Worm (Caenorhabditis elegans) whole organism, young adult: ENCODE results near the gene vglu-3.

Source experiments
- B0019.2 ChIP-seq: fragments of 200-800 bp; sonication (Bioruptor generic); conservative IDR thresholded peaks from 2 replicates; pipeline ENCODE4 v1.3.6; 2022; ENCODE audit warnings: missing genetic modification reagents, missing genetic modification characterization, missing compliant biosample characterization
- B0261.1 ChIP-seq: sonication (generic microtip); optimal IDR thresholded peaks from 2 replicates; lab custom pipeline; 2016; ENCODE audit warnings: mild to moderate bottlenecking, missing genetic modification characterization, moderate library complexity, missing compliant biosample characterization
- F37B4.10 ChIP-seq: fragments of 200-800 bp; sonication (Bioruptor generic); IDR thresholded peaks from 2 replicates; pipeline ENCODE4 v1.3.6; 2022; ENCODE audit warnings: missing genetic modification characterization, missing compliant biosample characterization
- F39B2.1 ChIP-seq: fragments of 200-800 bp; sonication (Bioruptor generic); IDR thresholded peaks from 2 replicates; pipeline ENCODE4 v1.3.6; 2022; ENCODE audit warnings: missing genetic modification reagents, missing genetic modification characterization, missing compliant biosample characterization
- F57A8.1 ChIP-seq: fragments of 200-800 bp; sonication (Bioruptor generic); optimal IDR thresholded peaks from 2 replicates; lab custom pipeline; 2018; ENCODE audit warnings: mild to moderate bottlenecking, missing genetic modification characterization, moderate library complexity, missing compliant biosample characterization
- T07F8.4 ChIP-seq: sonication (generic microtip); optimal IDR thresholded peaks from 2 replicates; lab custom pipeline; 2016; ENCODE audit warnings: mild to moderate bottlenecking, missing genetic modification characterization, moderate library complexity, missing compliant biosample characterization
- T26A5.8 ChIP-seq: sonication (generic microtip); optimal IDR thresholded peaks from 2 replicates; lab custom pipeline; 2016; ENCODE audit warnings: missing genetic modification characterization, missing compliant biosample characterization
- Y67H2A.10 ChIP-seq: fragments of 200-800 bp; sonication (Bioruptor generic); conservative IDR thresholded peaks from 2 replicates; pipeline ENCODE4 v1.3.6; 2022; ENCODE audit warnings: missing genetic modification reagents, missing genetic modification characterization, missing compliant biosample characterization
- Y79H2A.3 ChIP-seq: fragments of 200-800 bp; sonication (Bioruptor generic); conservative IDR thresholded peaks from 2 replicates; pipeline ENCODE4 v1.3.6; 2022; ENCODE audit warnings: missing genetic modification reagents, missing genetic modification characterization, missing compliant biosample characterization
- akir-1 ChIP-seq: fragments of 200-800 bp; sonication (Bioruptor generic); optimal IDR thresholded peaks from 2 replicates; lab custom pipeline; 2018; ENCODE audit warnings: mild to moderate bottlenecking, missing genetic modification characterization, moderate library complexity, missing compliant biosample characterization
- atf-7 ChIP-seq: sonication (generic microtip); optimal IDR thresholded peaks from 2 replicates; lab custom pipeline; 2017; ENCODE audit warnings: mild to moderate bottlenecking, missing genetic modification characterization, missing compliant biosample characterization
- attf-3 ChIP-seq: fragments of 200-800 bp; sonication (Bioruptor generic); conservative IDR thresholded peaks from 2 replicates; pipeline ENCODE4 v1.3.6; 2022; ENCODE audit warnings: missing genetic modification reagents, missing genetic modification characterization, missing compliant biosample characterization
- attf-6 ChIP-seq: fragments of 200-800 bp; sonication (Bioruptor generic); IDR thresholded peaks from 2 replicates; pipeline ENCODE4 v1.3.6; 2022; ENCODE audit warnings: missing genetic modification reagents, missing genetic modification characterization, missing compliant biosample characterization
- bed-1 ChIP-seq: fragments of 200-800 bp; sonication (Bioruptor generic); IDR thresholded peaks from 2 replicates; pipeline ENCODE4 v1.3.6; 2022; ENCODE audit warnings: missing genetic modification reagents, missing genetic modification characterization, missing compliant biosample characterization
- ccch-3 ChIP-seq: fragments of 200-800 bp; sonication (Bioruptor generic); optimal IDR thresholded peaks from 2 replicates; lab custom pipeline; 2018; ENCODE audit warnings: mild to moderate bottlenecking, missing genetic modification characterization, missing compliant biosample characterization
- ceh-79 ChIP-seq: sonication (generic microtip); optimal IDR thresholded peaks from 2 replicates; lab custom pipeline; 2017; ENCODE audit warnings: mild to moderate bottlenecking, missing genetic modification characterization, missing compliant biosample characterization
- ceh-91 ChIP-seq: fragments of 200-800 bp; sonication (Bioruptor generic); IDR thresholded peaks from 2 replicates; pipeline ENCODE4 v1.3.6; 2022; ENCODE audit warnings: missing genetic modification reagents, missing genetic modification characterization, missing compliant biosample characterization
- dox-1 ChIP-seq: fragments of 200-800 bp; sonication (Bioruptor generic); IDR thresholded peaks from 2 replicates; pipeline ENCODE4 v1.3.6; 2022; ENCODE audit warnings: missing genetic modification reagents, missing genetic modification characterization, missing compliant biosample characterization
- egrh-3 ChIP-seq: fragments of 200-800 bp; sonication (Bioruptor generic); IDR thresholded peaks from 2 replicates; pipeline ENCODE4 v1.3.6; 2022; ENCODE audit warnings: missing genetic modification reagents, missing genetic modification characterization, missing compliant biosample characterization
- ets-4 ChIP-seq: fragments of 200-800 bp; sonication (Bioruptor generic); optimal IDR thresholded peaks from 2 replicates; lab custom pipeline; 2018; ENCODE audit warnings: mild to moderate bottlenecking, missing genetic modification characterization, missing compliant biosample characterization
- fkh-3 ChIP-seq: sonication (generic microtip); optimal IDR thresholded peaks from 2 replicates; lab custom pipeline; 2016; ENCODE audit warnings: mild to moderate bottlenecking, missing genetic modification characterization, missing compliant biosample characterization
- hlh-12 ChIP-seq: sonication (generic microtip); optimal IDR thresholded peaks from 2 replicates; lab custom pipeline; 2016; ENCODE audit warnings: missing genetic modification characterization, missing compliant biosample characterization
- hmg-20 ChIP-seq: fragments of 200-800 bp; sonication (Bioruptor generic); IDR thresholded peaks from 2 replicates; pipeline ENCODE4 v1.3.6; 2022; ENCODE audit warnings: missing genetic modification reagents, missing genetic modification characterization, missing compliant biosample characterization
- hsf-1 ChIP-seq: fragments of 200-800 bp; sonication (Bioruptor generic); IDR thresholded peaks from 2 replicates; pipeline ENCODE4 v1.3.6; 2022; ENCODE audit warnings: missing genetic modification reagents, missing genetic modification characterization, missing compliant biosample characterization
- let-607 ChIP-seq, 2 experiments: fragments of 200-800 bp in 1 of 2; sonication (Bioruptor generic) in 1 of 2; sonication (generic microtip) in 1 of 2; optimal IDR thresholded peaks; 2 replicates each; lab custom pipeline; 2016 to 2018; ENCODE audit warnings: mild to moderate bottlenecking in 2 of 2, missing compliant biosample characterization in 2 of 2, missing genetic modification characterization in 2 of 2, moderate library complexity in 2 of 2, missing genotype in 1 of 2
- lsl-1 ChIP-seq: fragments of 200-800 bp; sonication (Bioruptor generic); optimal IDR thresholded peaks from 2 replicates; lab custom pipeline; 2018; ENCODE audit warnings: mild to moderate bottlenecking, missing genetic modification characterization, moderate library complexity, missing compliant biosample characterization
- lsy-27 ChIP-seq: sonication (generic microtip); optimal IDR thresholded peaks from 2 replicates; lab custom pipeline; 2017; ENCODE audit warnings: missing genetic modification characterization, mild to moderate bottlenecking, missing compliant biosample characterization, antibody characterized with exemption, missing genotype, borderline replicate concordance; ENCODE audit not compliant: insufficient read depth
- madf-10 ChIP-seq: sonication (generic microtip); optimal IDR thresholded peaks from 2 replicates; lab custom pipeline; 2016; ENCODE audit warnings: mild to moderate bottlenecking, missing genetic modification characterization, missing compliant biosample characterization
- madf-3 ChIP-seq: fragments of 200-800 bp; sonication (Bioruptor generic); IDR thresholded peaks from 2 replicates; pipeline ENCODE4 v1.3.6; 2022; ENCODE audit warnings: missing genetic modification reagents, missing genetic modification characterization, missing compliant biosample characterization
- mcd-1 ChIP-seq: fragments of 200-800 bp; sonication (Bioruptor generic); IDR thresholded peaks from 2 replicates; pipeline ENCODE4 v1.3.6; 2022; ENCODE audit warnings: missing genetic modification reagents, missing genetic modification characterization, missing compliant biosample characterization
- nhr-90 ChIP-seq: sonication (generic microtip); optimal IDR thresholded peaks from 2 replicates; lab custom pipeline; 2016; ENCODE audit warnings: missing genotype, mild to moderate bottlenecking, missing genetic modification characterization, missing compliant biosample characterization
- pha-4 ChIP-seq: fragments of 150-350 bp; sonication (generic microtip); optimal IDR thresholded peaks from 2 replicates; lab custom pipeline; 2014; ENCODE audit warnings: missing biosample characterization, missing genetic modification reagents, missing genetic modification characterization
- rcor-1 ChIP-seq: fragments of 200-800 bp; sonication (Bioruptor generic); IDR thresholded peaks from 2 replicates; pipeline ENCODE4 v1.3.6; 2022; ENCODE audit warnings: missing genetic modification reagents, missing genetic modification characterization, missing compliant biosample characterization
- sdz-38 ChIP-seq: sonication (generic microtip); optimal IDR thresholded peaks from 2 replicates; lab custom pipeline; 2016; ENCODE audit warnings: missing genotype, missing genetic modification characterization, missing compliant biosample characterization
- snpc-3.4 ChIP-seq: sonication (generic microtip); optimal IDR thresholded peaks from 2 replicates; lab custom pipeline; 2017; ENCODE audit warnings: missing genetic modification characterization, mild to moderate bottlenecking, missing compliant biosample characterization, antibody characterized with exemption, moderate library complexity, missing genotype, missing genetic modification reagents
- tbx-9 ChIP-seq: sonication (generic microtip); optimal IDR thresholded peaks from 2 replicates; lab custom pipeline; 2016; ENCODE audit warnings: borderline replicate concordance, missing genetic modification characterization, inconsistent platforms, missing compliant biosample characterization
- unc-130 ChIP-seq: sonication (generic microtip); optimal IDR thresholded peaks from 2 replicates; lab custom pipeline; 2016; ENCODE audit warnings: missing genetic modification reagents, missing genetic modification characterization, missing compliant biosample characterization
- ztf-18 ChIP-seq: sonication (generic microtip); optimal IDR thresholded peaks from 2 replicates; lab custom pipeline; 2016; ENCODE audit warnings: missing genotype, mild to moderate bottlenecking, missing genetic modification characterization, missing compliant biosample characterization
- ztf-22 ChIP-seq: fragments of 200-800 bp; sonication (Bioruptor generic); optimal IDR thresholded peaks from 2 replicates; lab custom pipeline; 2018; ENCODE audit warnings: mild to moderate bottlenecking, missing genetic modification characterization, moderate library complexity, missing compliant biosample characterization
- ztf-25 ChIP-seq: fragments of 200-800 bp; sonication (Bioruptor generic); IDR thresholded peaks from 2 replicates; pipeline ENCODE4 v1.3.6; 2022; ENCODE audit warnings: missing genetic modification reagents, missing genetic modification characterization, missing compliant biosample characterization
- ztf-26 ChIP-seq: sonication (generic microtip); optimal IDR thresholded peaks from 2 replicates; lab custom pipeline; 2017; ENCODE audit warnings: missing genetic modification characterization, missing compliant biosample characterization
- ztf-6 ChIP-seq: fragments of 200-800 bp; sonication (Bioruptor generic); IDR thresholded peaks from 2 replicates; pipeline ENCODE4 v1.3.6; 2022; ENCODE audit warnings: missing genetic modification reagents, missing genetic modification characterization, missing compliant biosample characterization

The vglu-3 gene

DNA sequence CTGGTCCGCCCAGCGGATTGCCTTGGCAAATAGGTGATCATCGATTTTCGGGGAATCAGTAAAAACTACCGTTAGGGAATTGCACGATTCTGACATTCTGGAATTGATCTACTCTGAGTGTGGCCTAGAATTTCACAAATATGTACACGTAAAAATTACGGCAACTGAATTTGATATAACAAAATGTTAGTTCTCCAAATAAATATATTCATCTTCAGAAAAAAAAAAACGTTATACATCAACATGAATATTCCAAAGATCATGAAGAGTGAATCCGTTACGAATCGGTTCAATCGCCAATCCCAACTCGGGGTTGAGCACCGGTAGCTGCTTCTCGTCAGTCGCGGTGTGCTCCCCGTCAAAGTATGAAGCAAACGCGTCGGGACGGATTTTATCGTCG lies 41.5 kb upstream of the vglu-3 start, which contains the start of gene rip-1:
Gene rip-1, minus strand, starts transcription at position 101 of the 400 bp plus-strand sequence.
- TF ChIP-seq lsy-27 (tag; lab: Kevin White, UChicago) = no peak
- TF ChIP-seq ets-4 (GFP tag; lab: Kevin White, UChicago) = no peak
- TF ChIP-seq madf-10 = no peak
- no peak for TF ChIP-seq attf-3 (GFP tag; lab: Robert Waterston, UW)
- TF ChIP-seq Y67H2A.10 = no peak
- TF ChIP-seq F37B4.10 = no peak
- TF ChIP-seq atf-7 (tag; lab: Kevin White, UChicago) = no peak

DNA sequence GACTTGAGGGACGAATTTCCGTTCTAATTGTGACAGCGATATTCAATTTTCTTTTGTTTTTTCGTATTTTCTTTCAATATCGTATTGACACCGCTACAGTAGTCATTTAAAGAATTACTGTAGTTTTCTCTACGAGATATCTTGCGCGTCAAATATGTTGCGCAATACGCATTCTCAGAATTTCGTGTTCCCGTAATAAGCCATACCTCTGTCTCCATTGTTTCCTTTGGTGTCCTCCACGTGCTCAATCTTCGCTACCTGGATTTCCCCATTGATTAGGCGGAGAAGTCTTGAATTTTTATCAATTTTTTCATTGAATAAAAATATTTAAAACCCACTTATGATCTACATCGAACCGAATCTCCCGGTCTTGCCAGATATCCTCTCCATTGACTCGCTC lies 38.9 kb upstream of the vglu-3 start:
- TF ChIP-seq egrh-3 (no peak), lsl-1 (GFP tag; lab: Kevin White, UChicago) (peak; percentile 11)

DNA sequence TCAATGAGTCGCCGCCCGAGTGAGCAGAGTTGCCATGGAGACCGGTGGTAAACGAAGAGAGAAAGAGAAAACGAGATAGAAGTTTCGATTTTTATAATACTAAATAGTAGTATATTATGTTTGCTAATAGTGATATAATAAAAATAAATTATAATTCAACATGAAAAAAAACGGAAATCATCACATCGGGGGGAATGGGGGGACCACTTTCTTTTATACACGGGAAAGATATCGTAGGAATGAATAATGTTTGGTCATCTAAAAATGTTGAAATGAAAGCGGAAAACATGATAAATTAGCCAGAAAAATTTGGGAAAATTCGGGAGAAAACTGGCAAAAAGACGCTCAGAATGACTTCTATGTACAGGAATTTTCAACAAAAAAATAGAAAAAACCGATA lies 38.5 kb upstream of the vglu-3 start, which contains the start of gene bbs-5:
Gene bbs-5, minus strand, starts transcription at position 101 of the 400 bp plus-strand sequence.
- TF ChIP-seq tbx-9 (no peak), ceh-79 (no peak), hmg-20 (GFP tag; lab: Robert Waterston, UW) (no peak), ztf-6 (GFP tag; lab: Robert Waterston, UW) (no peak), T26A5.8 (tag; lab: Kevin White, UChicago) (no peak), hlh-12 (no peak), bed-1 (GFP tag; lab: Robert Waterston, UW) (no peak), B0261.1 (no peak), akir-1 (GFP tag; lab: Kevin White, UChicago) (no peak), ztf-25 (GFP tag; lab: Robert Waterston, UW) (no peak), Y79H2A.3 (GFP tag; lab: Robert Waterston, UW) (no peak), lsl-1 (GFP tag; lab: Kevin White, UChicago) (no peak), Y67H2A.10 (no peak), atf-7 (tag; lab: Kevin White, UChicago) (no peak), T07F8.4 (no peak), let-607 (tag; optimal IDR thresholded peaks at IDR 0.05; lab: Kevin White, UChicago) (no peak)

DNA sequence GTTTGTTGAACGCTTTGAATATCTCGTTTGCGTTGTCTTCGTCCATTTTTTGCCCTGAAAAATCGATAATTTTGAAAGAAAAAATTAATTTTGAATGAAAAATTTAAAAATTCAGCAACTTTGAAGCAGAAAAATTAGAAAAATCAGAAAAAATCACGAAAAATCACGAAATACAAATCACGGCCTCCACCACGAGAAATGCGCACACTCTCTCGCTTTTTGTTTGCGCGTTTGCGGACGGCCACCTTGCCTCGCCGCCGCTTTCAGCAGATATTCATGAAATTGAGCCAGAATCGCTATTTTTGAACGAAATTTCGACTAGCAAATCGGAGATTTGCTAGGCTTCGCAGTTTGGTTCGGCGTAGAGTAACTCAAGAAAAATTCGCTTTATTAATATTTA lies 33.4 kb upstream of the vglu-3 start, which contains the start of gene inpp-4B:
Gene inpp-4B, minus strand, starts transcription at position 54 of the 400 bp plus-strand sequence.
- TF ChIP-seq mcd-1 (GFP tag; lab: Robert Waterston, UW) (peak; percentile 58), ztf-18 (tag; lab: Kevin White, UChicago) (peak; percentile 85), dox-1 (peak; percentile 17; the same call in 1 of the 2 replicates)

DNA sequence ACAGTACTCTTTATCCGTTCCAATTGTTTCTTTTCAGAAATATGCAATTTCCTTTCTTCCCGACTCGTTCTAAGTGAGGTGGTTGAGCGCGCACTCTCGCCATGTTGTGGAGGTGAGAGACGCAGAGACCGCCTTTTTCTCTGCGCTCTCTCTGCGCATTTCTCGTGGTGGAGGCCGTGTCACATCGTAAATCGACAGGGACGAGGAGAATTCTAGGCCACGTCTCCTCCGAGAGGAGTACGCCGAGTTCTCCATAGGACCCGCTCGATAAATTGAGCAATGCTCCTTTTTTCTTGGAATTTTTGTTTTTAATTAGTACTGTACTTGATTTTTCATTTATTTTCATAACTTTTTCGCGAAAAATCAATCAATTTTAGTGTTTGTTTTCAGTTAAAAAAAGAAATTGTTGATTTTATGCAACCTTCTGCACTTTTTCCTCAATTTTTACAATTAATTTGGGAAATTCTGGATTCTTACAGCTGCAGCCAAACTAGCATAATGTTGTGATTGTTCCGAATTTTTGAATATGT lies 29.3 kb upstream of the vglu-3 start, which contains the start of gene cnk-1:
Gene cnk-1, plus strand, starts transcription at position 480 of the 530 bp plus-strand sequence.
- TF ChIP-seq B0019.2 (peak; percentile 98), madf-10 (peak; percentile 63), pha-4 (tag; lab: Kevin White, UChicago) (no peak), hlh-12 (no peak), nhr-90 (no peak), fkh-3 (tag; lab: Kevin White, UChicago) (no peak), rcor-1 (GFP tag; lab: Robert Waterston, UW) (peak; percentile 97), F57A8.1 (no peak), ccch-3 (GFP tag; lab: Kevin White, UChicago) (peak; percentile 47), ztf-26 (peak; percentile 26), sdz-38 (no peak), ztf-22 (no peak), ceh-91 (peak; percentile 95), atf-7 (tag; lab: Kevin White, UChicago) (peak; percentile 69), let-607 (tag; optimal IDR thresholded peaks at IDR 0.05; lab: Kevin White, UChicago) (peak; percentile 49 to 69), snpc-3.4 (tag; lab: Kevin White, UChicago) (peak; percentile 30), attf-6 (GFP tag; lab: Robert Waterston, UW) (peak; percentile 81), madf-3 (GFP tag; lab: Robert Waterston, UW) (peak; percentile 96), F39B2.1 (GFP tag; lab: Robert Waterston, UW) (peak; percentile 81), attf-3 (GFP tag; lab: Robert Waterston, UW) (peak; percentile 80), unc-130 (GFP tag; lab: Kevin White, UChicago) (peak; percentile 91), hsf-1 (GFP tag; lab: Robert Waterston, UW) (peak; percentile 86)
